Worm (Caenorhabditis elegans): ENCODE data around the gene math-9.

math-9 gene

ce11 chrII:1905104-1905503, 14.5 kb upstream of the math-9 start, which contains the start of gene math-22:
math-22 (plus strand) TSS chrII:1905404.
- TF ChIP-seq ama-1 (optimal IDR thresholded peaks at IDR 0.05) (no peak), pqm-1 (tag; optimal IDR thresholded peaks at IDR 0.05) (peak; percentile 16), nhr-11 (tag; optimal IDR thresholded peaks at IDR 0.05) (no peak)

- TF ChIP-seq fos-1 (tag; optimal IDR thresholded peaks at IDR 0.05) (no peak), skn-1 (tag; optimal IDR thresholded peaks at IDR 0.05) (no peak), lin-39 (tag; optimal IDR thresholded peaks at IDR 0.05) (no peak), unc-62 (GFP tag; optimal IDR thresholded peaks at IDR 0.05) (no peak), fkh-10 (GFP tag; optimal IDR thresholded peaks at IDR 0.05) (no peak), ztf-4 (tag; optimal IDR thresholded peaks at IDR 0.05) (no peak), aly-2 (tag; optimal IDR thresholded peaks at IDR 0.05) (no peak), nhr-12 (tag; optimal IDR thresholded peaks at IDR 0.05) (no peak), nfya-1 (tag; optimal IDR thresholded peaks at IDR 0.05; ENCODE audit: insufficient read depth) (no peak), nhr-77 (tag; optimal IDR thresholded peaks at IDR 0.05) (no peak), snpc-4 (tag; optimal IDR thresholded peaks at IDR 0.05) (no peak), elt-3 (tag; optimal IDR thresholded peaks at IDR 0.05) (no peak), hmg-11 (tag; optimal IDR thresholded peaks at IDR 0.05) (no peak), nhr-23 (tag; optimal IDR thresholded peaks at IDR 0.05) (no peak), ama-1 (optimal IDR thresholded peaks at IDR 0.05) (no peak), ceh-28 (tag; optimal IDR thresholded peaks at IDR 0.05) (no peak)
These were observed 11.4 kb upstream of the math-9 start, which contains the start of gene math-23 for ce11 chrII:1901981-1902380. math-23 (plus strand) TSS chrII:1902281.

- no peak for TF ChIP-seq ztf-11 (tag; optimal IDR thresholded peaks at IDR 0.05)
- no peak for TF ChIP-seq nhr-67 (tag; optimal IDR thresholded peaks at IDR 0.05)
- TF ChIP-seq elt-2 (tag; optimal IDR thresholded peaks at IDR 0.05): no peak
- no peak for TF ChIP-seq skn-1 (tag; optimal IDR thresholded peaks at IDR 0.05)
- TF ChIP-seq fkh-10 (GFP tag; optimal IDR thresholded peaks at IDR 0.05): no peak
- no peak for TF ChIP-seq lin-39 (tag; optimal IDR thresholded peaks at IDR 0.05)
- TF ChIP-seq nhr-11 (tag; optimal IDR thresholded peaks at IDR 0.05): no peak
- no peak for TF ChIP-seq lin-15B (tag; optimal IDR thresholded peaks at IDR 0.05)
- no peak for TF ChIP-seq nfya-1 (tag; optimal IDR thresholded peaks at IDR 0.05; ENCODE audit: insufficient read depth)
These were observed 9.4 kb upstream of the math-9 start, which contains the start of gene math-24 for ce11 chrII:1899934-1900333. math-24 (plus strand) TSS chrII:1900234.

- peak; percentile 19 for TF ChIP-seq elt-2 (tag; optimal IDR thresholded peaks at IDR 0.05)
- TF ChIP-seq nhr-77 (tag; optimal IDR thresholded peaks at IDR 0.05): no peak
These were observed 7.4 kb upstream of the math-9 start, which contains the start of gene C46F9.6 for ce11 chrII:1897936-1898335. C46F9.6 (plus strand) TSS chrII:1898236.

ce11 chrII:1895762-1896161, 5.2 kb upstream of the math-9 start, which contains the start of gene math-25:
math-25 (plus strand) TSS chrII:1896062.
- TF ChIP-seq skn-1 (tag; optimal IDR thresholded peaks at IDR 0.05) (no peak), unc-62 (GFP tag; optimal IDR thresholded peaks at IDR 0.05) (no peak), lsy-12 (tag; optimal IDR thresholded peaks at IDR 0.05) (no peak), mml-1 (tag; optimal IDR thresholded peaks at IDR 0.05) (no peak), snpc-4 (tag; optimal IDR thresholded peaks at IDR 0.05) (no peak), eor-1 (tag; optimal IDR thresholded peaks at IDR 0.05) (no peak), ceh-9 (tag; optimal IDR thresholded peaks at IDR 0.05) (no peak)

ce11 chrII:1895278-1895677, 4.7 kb upstream of the math-9 start, which contains the start of gene C46F9.5:
C46F9.5 (plus strand) TSS chrII:1895578.
- TF ChIP-seq ceh-16 (tag; optimal IDR thresholded peaks at IDR 0.05): no peak
- TF ChIP-seq ztf-4 (tag; optimal IDR thresholded peaks at IDR 0.05): no peak
- no peak for TF ChIP-seq nhr-25 (tag; optimal IDR thresholded peaks at IDR 0.05)
- TF ChIP-seq hmg-11 (tag; optimal IDR thresholded peaks at IDR 0.05): no peak
- TF ChIP-seq mdl-1 (tag; optimal IDR thresholded peaks at IDR 0.05): no peak
- no peak for TF ChIP-seq pha-4 (tag; optimal IDR thresholded peaks at IDR 0.05)
- no peak for TF ChIP-seq zag-1 (tag; optimal IDR thresholded peaks at IDR 0.05)

ce11 chrII:1893912-1894311, 3.3 kb upstream of the math-9 start, which contains the start of gene C16C4.1:
C16C4.1 (plus strand) TSS chrII:1894212.
- no peak for TF ChIP-seq ama-1 (optimal IDR thresholded peaks at IDR 0.05)
- TF ChIP-seq eor-1 (tag; optimal IDR thresholded peaks at IDR 0.05): no peak
- TF ChIP-seq hmg-11 (tag; optimal IDR thresholded peaks at IDR 0.05): no peak
- no peak for TF ChIP-seq pqm-1 (tag; optimal IDR thresholded peaks at IDR 0.05)
- TF ChIP-seq fkh-2 (tag; optimal IDR thresholded peaks at IDR 0.05): no peak
- TF ChIP-seq elt-3 (tag; optimal IDR thresholded peaks at IDR 0.05): no peak
- no peak for TF ChIP-seq elt-2 (tag; optimal IDR thresholded peaks at IDR 0.05)
- TF ChIP-seq lin-39 (tag; optimal IDR thresholded peaks at IDR 0.05): no peak
- TF ChIP-seq aly-2 (tag; optimal IDR thresholded peaks at IDR 0.05): no peak
- TF ChIP-seq skn-1 (tag; optimal IDR thresholded peaks at IDR 0.05): no peak
- no peak for TF ChIP-seq ztf-4 (tag; optimal IDR thresholded peaks at IDR 0.05)
- no peak for TF ChIP-seq mml-1 (tag; optimal IDR thresholded peaks at IDR 0.05)
- TF ChIP-seq unc-62 (GFP tag; optimal IDR thresholded peaks at IDR 0.05): no peak
- no peak for TF ChIP-seq elt-1 (tag; optimal IDR thresholded peaks at IDR 0.05)
- TF ChIP-seq lsy-12 (tag; optimal IDR thresholded peaks at IDR 0.05): no peak
- TF ChIP-seq nhr-67 (tag; optimal IDR thresholded peaks at IDR 0.05): no peak
- no peak for TF ChIP-seq nhr-11 (tag; optimal IDR thresholded peaks at IDR 0.05)
